Worm (Caenorhabditis elegans): ENCODE measurements around the gene cwp-4.
"Not testable (repeated sequence)": the region's sequence is repeated elsewhere in the genome, so short reads cannot be mapped to it uniquely, and the experiment has no call there.

ce11 chrV:5047230-5047629 is 6.2 kb upstream of the cwp-4 start:
- not testable (repeated sequence) for TF ChIP-seq ZK546.5 (tag; optimal IDR thresholded peaks at IDR 0.05); nhr-28 (tag; optimal IDR thresholded peaks at IDR 0.05); pqm-1 (tag; optimal IDR thresholded peaks at IDR 0.05); ama-1 (optimal IDR thresholded peaks at IDR 0.05); aly-2 (tag; optimal IDR thresholded peaks at IDR 0.05); F37D6.2 (tag; optimal IDR thresholded peaks at IDR 0.05); hif-1 (tag; optimal IDR thresholded peaks at IDR 0.05)
- TF ChIP-seq set-16 (GFP tag; IDR thresholded peaks at IDR 0.05) (peak; percentile 94), saeg-2 (GFP tag; IDR thresholded peaks at IDR 0.05) (peak; percentile 79), dmd-6 (GFP tag; IDR thresholded peaks at IDR 0.05) (peak; percentile 89)

All from whole organism, L4 larva.